Fruit fly (Drosophila melanogaster) whole organism, prepupa: ENCODE measurements around the gene CG14434.

ENCODE experiments used
- Blimp-1 ChIP-seq: fragments of 200-800 bp; sonication (Bioruptor generic); optimal IDR thresholded peaks from 3 replicates; lab custom pipeline; 2017; ENCODE audit warnings: missing biosample characterization, missing genetic modification characterization, mild to moderate bottlenecking, moderate library complexity, missing genetic modification reagents
- CG10631 ChIP-seq: fragments of 200-800 bp; sonication (Bioruptor generic); optimal IDR thresholded peaks from 2 replicates; lab custom pipeline; 2016; ENCODE audit warnings: missing biosample characterization, missing genetic modification characterization
- CG10669 ChIP-seq: fragments of 200-800 bp; sonication (Bioruptor generic); optimal IDR thresholded peaks from 3 replicates; lab custom pipeline; 2018; ENCODE audit warnings: missing biosample characterization, mild to moderate bottlenecking, missing genetic modification characterization, moderate library complexity
- CG11294 ChIP-seq: fragments of 200-800 bp; sonication (Bioruptor generic); IDR thresholded peaks from 2 replicates; pipeline ENCODE4 v1.3.6; 2022; ENCODE audit warnings: missing biosample characterization, missing genetic modification characterization
- CG11762 ChIP-seq: fragments of 200-800 bp; sonication (Bioruptor generic); optimal IDR thresholded peaks from 3 replicates; lab custom pipeline; 2016; ENCODE audit warnings: missing biosample characterization, missing genetic modification characterization; ENCODE audit not compliant: insufficient read depth
- CG11902 ChIP-seq: fragments of 200-800 bp; sonication (Bioruptor generic); optimal IDR thresholded peaks from 3 replicates; lab custom pipeline; 2016; ENCODE audit warnings: missing biosample characterization, missing genetic modification characterization
- CG15336 ChIP-seq: fragments of 200-800 bp; sonication (Bioruptor generic); IDR thresholded peaks from 2 replicates; pipeline ENCODE4 v1.3.6; 2022; ENCODE audit warnings: missing biosample characterization, missing genetic modification characterization
- CG1621 ChIP-seq: fragments of 200-800 bp; sonication (Bioruptor generic); optimal IDR thresholded peaks from 3 replicates; lab custom pipeline; 2018; ENCODE audit warnings: missing biosample characterization, mild to moderate bottlenecking, missing genetic modification characterization
- CG3032 ChIP-seq: fragments of 200-800 bp; optimal IDR thresholded peaks from 2 replicates; lab custom pipeline; 2019; ENCODE audit warnings: missing biosample characterization, mild to moderate bottlenecking, missing genetic modification characterization, moderate library complexity
- CG31627 ChIP-seq: fragments of 200-800 bp; sonication (Bioruptor generic); optimal IDR thresholded peaks from 3 replicates; lab custom pipeline; 2016; ENCODE audit warnings: missing biosample characterization, missing genetic modification characterization
- CG32006 ChIP-seq: fragments of 200-800 bp; sonication (Bioruptor generic); optimal IDR thresholded peaks from 3 replicates; lab custom pipeline; 2017; ENCODE audit warnings: missing biosample characterization, mild to moderate bottlenecking, missing genetic modification characterization
- CG3919 ChIP-seq: fragments of 200-800 bp; sonication (Bioruptor generic); optimal IDR thresholded peaks from 3 replicates; lab custom pipeline; 2016; ENCODE audit warnings: missing biosample characterization, missing genetic modification characterization
- CG6163 ChIP-seq: fragments of 200-800 bp; sonication (Bioruptor generic); IDR thresholded peaks from 3 replicates; pipeline ENCODE4 v1.3.6; 2022; ENCODE audit warnings: missing biosample characterization, missing genetic modification characterization
- CG6276 ChIP-seq: fragments of 200-800 bp; sonication (Bioruptor generic); optimal IDR thresholded peaks from 2 replicates; lab custom pipeline; 2017; ENCODE audit warnings: missing biosample characterization, mild to moderate bottlenecking, missing genetic modification characterization
- CG6792 ChIP-seq: fragments of 200-800 bp; sonication (Bioruptor generic); optimal IDR thresholded peaks from 3 replicates; lab custom pipeline; 2016; ENCODE audit warnings: missing biosample characterization, missing genetic modification characterization
- CG6808 ChIP-seq: fragments of 200-800 bp; sonication (Bioruptor generic); optimal IDR thresholded peaks from 3 replicates; lab custom pipeline; 2017; ENCODE audit warnings: missing biosample characterization, missing genetic modification characterization, mild to moderate bottlenecking, moderate library complexity, missing genetic modification reagents
- CG7368 ChIP-seq: fragments of 200-800 bp; sonication (Bioruptor generic); optimal IDR thresholded peaks from 3 replicates; lab custom pipeline; 2016; ENCODE audit warnings: missing biosample characterization, missing genetic modification characterization
- CG8119 ChIP-seq: fragments of 200-800 bp; sonication (Bioruptor generic); IDR thresholded peaks from 3 replicates; pipeline ENCODE4 v1.3.6; 2022; ENCODE audit warnings: missing biosample characterization, missing genetic modification characterization
- CG8632 ChIP-seq: fragments of 200-800 bp; sonication (Bioruptor generic); optimal IDR thresholded peaks from 3 replicates; lab custom pipeline; 2016; ENCODE audit warnings: missing biosample characterization, missing genetic modification characterization
- CG9139 ChIP-seq: fragments of 200-800 bp; sonication (Bioruptor generic); optimal IDR thresholded peaks from 3 replicates; lab custom pipeline; 2017; ENCODE audit warnings: missing biosample characterization, mild to moderate bottlenecking, missing genetic modification characterization
- Eip75B ChIP-seq: fragments of 200-800 bp; sonication (Bioruptor generic); optimal IDR thresholded peaks from 3 replicates; lab custom pipeline; 2016; ENCODE audit warnings: missing biosample characterization, missing genetic modification characterization
- Eip78C ChIP-seq: fragments of 200-800 bp; sonication (Bioruptor generic); peaks from one replicate; lab custom pipeline; 2016; ENCODE audit warnings: missing biosample characterization, missing genetic modification characterization
- Eip93F ChIP-seq: fragments of 200-800 bp; sonication (Bioruptor generic); optimal IDR thresholded peaks from 2 replicates; lab custom pipeline; 2016; ENCODE audit warnings: missing biosample characterization, mild to moderate bottlenecking, missing genetic modification characterization
- Ets96B ChIP-seq: fragments of 200-800 bp; optimal IDR thresholded peaks from 2 replicates; lab custom pipeline; 2019; ENCODE audit warnings: missing biosample characterization, mild to moderate bottlenecking, missing genetic modification characterization, moderate library complexity
- Gug ChIP-seq: fragments of 200-800 bp; sonication (Bioruptor generic); IDR thresholded peaks from 2 replicates; pipeline ENCODE4 v1.3.6; 2022; ENCODE audit warnings: missing biosample characterization, missing genetic modification characterization
- Hr38 ChIP-seq: sonication (Bioruptor generic); optimal IDR thresholded peaks from 2 replicates; lab custom pipeline; 2016; ENCODE audit warnings: missing biosample characterization, missing genetic modification characterization
- Hr4 ChIP-seq: fragments of 200-800 bp; sonication (Bioruptor generic); optimal IDR thresholded peaks from 3 replicates; lab custom pipeline; 2016; ENCODE audit warnings: missing biosample characterization, missing genetic modification characterization
- Lpt ChIP-seq: fragments of 200-800 bp; sonication (Bioruptor generic); optimal IDR thresholded peaks from 3 replicates; lab custom pipeline; 2016; ENCODE audit warnings: missing biosample characterization, missing genetic modification characterization
- Met ChIP-seq: fragments of 200-800 bp; sonication (Bioruptor generic); optimal IDR thresholded peaks from 3 replicates; lab custom pipeline; 2016; ENCODE audit warnings: missing biosample characterization, missing genetic modification characterization
- OdsH ChIP-seq: fragments of 200-800 bp; sonication (Bioruptor generic); optimal IDR thresholded peaks from 3 replicates; lab custom pipeline; 2016; ENCODE audit warnings: missing biosample characterization, missing genetic modification characterization
- Sox102F ChIP-seq: fragments of 200-800 bp; sonication (Bioruptor generic); optimal IDR thresholded peaks from 2 replicates; lab custom pipeline; 2016; ENCODE audit warnings: missing biosample characterization, mild to moderate bottlenecking, missing genetic modification characterization
- Sox14 ChIP-seq: fragments of 200-800 bp; sonication (Bioruptor generic); optimal IDR thresholded peaks from 3 replicates; lab custom pipeline; 2016; ENCODE audit warnings: missing biosample characterization, missing genetic modification characterization
- Sox15 ChIP-seq: fragments of 200-800 bp; sonication (Bioruptor generic); optimal IDR thresholded peaks from 3 replicates; lab custom pipeline; 2016; ENCODE audit warnings: missing biosample characterization, missing genetic modification characterization
- achi ChIP-seq: fragments of 200-800 bp; sonication (Bioruptor generic); optimal IDR thresholded peaks from 3 replicates; lab custom pipeline; 2016; ENCODE audit warnings: missing biosample characterization, missing genetic modification characterization
- acj6 ChIP-seq: fragments of 200-800 bp; sonication (Bioruptor generic); optimal IDR thresholded peaks from 3 replicates; lab custom pipeline; 2016; ENCODE audit warnings: missing biosample characterization, missing genetic modification characterization
- cyc ChIP-seq: fragments of 200-800 bp; sonication (Bioruptor generic); optimal IDR thresholded peaks from 3 replicates; lab custom pipeline; 2016; ENCODE audit warnings: missing biosample characterization, missing genetic modification characterization
- dsx ChIP-seq: fragments of 200-800 bp; optimal IDR thresholded peaks from 3 replicates; lab custom pipeline; 2019; ENCODE audit warnings: missing biosample characterization, mild to moderate bottlenecking, missing genetic modification characterization, moderate library complexity; ENCODE audit not compliant: poor library complexity, severe bottlenecking
- eg ChIP-seq: fragments of 200-800 bp; sonication (Bioruptor generic); IDR thresholded peaks from 3 replicates; pipeline ENCODE4 v1.3.6; 2022; ENCODE audit warnings: missing biosample characterization, missing genetic modification characterization
- esn ChIP-seq: fragments of 200-800 bp; sonication (Bioruptor generic); optimal IDR thresholded peaks from 2 replicates; lab custom pipeline; 2016; ENCODE audit warnings: missing biosample characterization, mild to moderate bottlenecking, missing genetic modification characterization, moderate library complexity
- fd59A ChIP-seq: fragments of 200-800 bp; sonication (Bioruptor generic); optimal IDR thresholded peaks from 2 replicates; lab custom pipeline; 2017; ENCODE audit warnings: missing biosample characterization, mild to moderate bottlenecking, missing genetic modification characterization, missing genetic modification reagents
- fkh ChIP-seq: fragments of 200-800 bp; sonication (Bioruptor generic); optimal IDR thresholded peaks from 3 replicates; lab custom pipeline; 2017; ENCODE audit warnings: missing biosample characterization, mild to moderate bottlenecking, missing genetic modification characterization, moderate library complexity
- lz ChIP-seq: fragments of 200-800 bp; sonication (Bioruptor generic); optimal IDR thresholded peaks from 3 replicates; lab custom pipeline; 2016; ENCODE audit warnings: missing biosample characterization, missing genetic modification characterization
- net ChIP-seq: fragments of 200-800 bp; sonication (Bioruptor generic); optimal IDR thresholded peaks from 3 replicates; lab custom pipeline; 2016; ENCODE audit warnings: missing biosample characterization, missing genetic modification characterization
- pdm3 ChIP-seq: fragments of 200-800 bp; sonication (Bioruptor generic); optimal IDR thresholded peaks from 3 replicates; lab custom pipeline; 2016; ENCODE audit warnings: missing biosample characterization, missing genetic modification characterization
- svp ChIP-seq: fragments of 200-800 bp; sonication (Bioruptor generic); peaks from one replicate; lab custom pipeline; 2016; ENCODE audit warnings: missing biosample characterization, missing genetic modification characterization
- topi ChIP-seq: fragments of 200-800 bp; sonication (Bioruptor generic); optimal IDR thresholded peaks from 3 replicates; lab custom pipeline; 2016; ENCODE audit warnings: missing biosample characterization, missing genetic modification characterization
- vri ChIP-seq: fragments of 200-800 bp; sonication (Bioruptor generic); optimal IDR thresholded peaks from 3 replicates; lab custom pipeline; 2016; ENCODE audit warnings: missing biosample characterization, mild to moderate bottlenecking, missing genetic modification characterization

Gene CG14434

dm6 chrX:6862521-6863288 is 4.3 kb downstream of the CG14434 start (continued):
- TF ChIP-seq vri (GFP tag; lab: Kevin White, UChicago): peak; percentile 53
- no peak for TF ChIP-seq Ets96B
- TF ChIP-seq CG3032 (tag; lab: Kevin White, UChicago): no peak

dm6 chrX:6861523-6862077 is 5.4 kb downstream of the CG14434 start:
- TF ChIP-seq esn (GFP tag; lab: Kevin White, UChicago): peak; percentile 85
- peak; percentile 1 for TF ChIP-seq Eip93F
- TF ChIP-seq achi: peak; percentile 80
- TF ChIP-seq OdsH: peak; percentile 71
- peak; percentile 37 for TF ChIP-seq CG7368
- peak; percentile 75 for TF ChIP-seq CG10669 (GFP tag; lab: Kevin White, UChicago)
- peak; percentile 74 for TF ChIP-seq CG3032 (tag; lab: Kevin White, UChicago)
- peak; percentile 82 for TF ChIP-seq CG11294 (GFP tag; lab: Robert Waterston, UW)
- peak; percentile 84 for TF ChIP-seq Sox14 (GFP tag; lab: Kevin White, UChicago)
- TF ChIP-seq CG32006 (GFP tag; lab: Kevin White, UChicago): peak; percentile 88
- TF ChIP-seq CG6163 (GFP tag; lab: Robert Waterston, UW): peak; percentile 83
- TF ChIP-seq CG9139 (GFP tag; lab: Kevin White, UChicago): peak; percentile 23
- peak; percentile 64 for TF ChIP-seq CG1621 (tag; lab: Kevin White, UChicago)
- TF ChIP-seq lz (GFP tag; lab: Kevin White, UChicago): peak; percentile 86
- TF ChIP-seq Eip75B (GFP tag; lab: Kevin White, UChicago): peak; percentile 69
- peak; percentile 64 for TF ChIP-seq CG6808 (GFP tag; lab: Kevin White, UChicago)
- peak; percentile 68 for TF ChIP-seq acj6 (GFP tag; lab: Kevin White, UChicago)
- TF ChIP-seq CG11762 (GFP tag; lab: Kevin White, UChicago): peak; percentile 17
- peak; percentile 75 for TF ChIP-seq cyc
- TF ChIP-seq Gug: peak; percentile 88
- TF ChIP-seq Blimp-1 (GFP tag; lab: Kevin White, UChicago): peak; percentile 48
- peak; percentile 92 for TF ChIP-seq CG15336 (GFP tag; lab: Robert Waterston, UW)
- TF ChIP-seq Sox15 (GFP tag; lab: Kevin White, UChicago): peak; percentile 62
- peak; percentile 73 for TF ChIP-seq Ets96B
- TF ChIP-seq Met (GFP tag; lab: Kevin White, UChicago): peak; percentile 86
- peak; percentile 83 for TF ChIP-seq Hr4
- peak; percentile 57 for TF ChIP-seq CG11902 (GFP tag; lab: Kevin White, UChicago)
- TF ChIP-seq pdm3 (GFP tag; lab: Kevin White, UChicago): peak; percentile 78
- peak; percentile 55 for TF ChIP-seq net (GFP tag; lab: Kevin White, UChicago)
- TF ChIP-seq CG3919 (GFP tag; lab: Kevin White, UChicago): peak; percentile 74
- peak; percentile 73 for TF ChIP-seq Sox102F
- peak; percentile 82 for TF ChIP-seq CG8119
- peak; percentile 60 for TF ChIP-seq dsx (GFP tag; lab: Kevin White, UChicago)
- TF ChIP-seq svp (GFP tag; lab: Kevin White, UChicago): peak; percentile 94
- peak; percentile 54 for TF ChIP-seq CG6792 (GFP tag; lab: Kevin White, UChicago)
- peak; percentile 10 for TF ChIP-seq Lpt (GFP tag; lab: Kevin White, UChicago)
- peak; percentile 69 for TF ChIP-seq CG8632
- TF ChIP-seq Eip78C (GFP tag; lab: Kevin White, UChicago): peak; percentile 95
- peak; percentile 69 for TF ChIP-seq fd59A (GFP tag; lab: Kevin White, UChicago)
- TF ChIP-seq CG10631 (GFP tag; lab: Kevin White, UChicago): peak; percentile 78
- peak; percentile 80 for TF ChIP-seq CG6276 (GFP tag; lab: Kevin White, UChicago)
- peak; percentile 88 for TF ChIP-seq topi (GFP tag; lab: Kevin White, UChicago)
- TF ChIP-seq fkh (GFP tag; lab: Kevin White, UChicago): peak; percentile 78
- TF ChIP-seq Hr38 (GFP tag; lab: Kevin White, UChicago): peak; percentile 41
- TF ChIP-seq eg (GFP tag; lab: Robert Waterston, UW): peak; percentile 91
- TF ChIP-seq CG31627 (GFP tag; lab: Kevin White, UChicago): peak; percentile 79
- peak; percentile 72 for TF ChIP-seq vri (GFP tag; lab: Kevin White, UChicago)
